Fruit fly (Drosophila melanogaster) whole organism, embryonic: Measurements from ENCODE around the gene Ogdh.
A peak's percentile ranks its signal among the peaks of the same experiment; 100 is the strongest.

Experiments used
- CG11696 ChIP-seq: fragments of 200-800 bp; sonication (Bioruptor generic); IDR thresholded peaks from 2 replicates; pipeline ENCODE4 v1.3.6; 2022; ENCODE audit warnings: missing biosample characterization, missing genetic modification characterization
- CG11723 ChIP-seq: fragments of 200-800 bp; sonication (Bioruptor generic); optimal IDR thresholded peaks from 2 replicates; lab custom pipeline; 2017; ENCODE audit warnings: missing biosample characterization, mild to moderate bottlenecking, missing genetic modification characterization
- CG12155 ChIP-seq: fragments of 200-800 bp; sonication (Bioruptor generic); optimal IDR thresholded peaks from 3 replicates; lab custom pipeline; 2016; ENCODE audit warnings: missing biosample characterization, missing genetic modification characterization
- CG12659 ChIP-seq: fragments of 200-800 bp; sonication (Bioruptor generic); optimal IDR thresholded peaks from 3 replicates; lab custom pipeline; 2017; ENCODE audit warnings: mild to moderate bottlenecking, missing biosample characterization, missing genetic modification reagents, missing genetic modification characterization
- CG14965 ChIP-seq: fragments of 200-800 bp; sonication (Bioruptor generic); optimal IDR thresholded peaks from 2 replicates; lab custom pipeline; 2016; ENCODE audit warnings: missing biosample characterization, missing genetic modification characterization, borderline replicate concordance
- CG17612 ChIP-seq: fragments of 200-800 bp; sonication (Bioruptor generic); IDR thresholded peaks from 2 replicates; pipeline ENCODE4 v1.3.6; 2022; ENCODE audit warnings: missing biosample characterization, missing genetic modification characterization
- CG2120 ChIP-seq: fragments of 200-800 bp; sonication (Bioruptor generic); optimal IDR thresholded peaks from 3 replicates; lab custom pipeline; 2016; ENCODE audit warnings: missing biosample characterization, missing genetic modification characterization
- CG32532 ChIP-seq: fragments of 200-800 bp; sonication (Bioruptor generic); IDR thresholded peaks from 2 replicates; pipeline ENCODE4 v1.3.6; 2022; ENCODE audit warnings: missing biosample characterization, missing genetic modification characterization
- CG3847 ChIP-seq: fragments of 200-800 bp; sonication (Bioruptor generic); IDR thresholded peaks from 2 replicates; pipeline ENCODE4 v1.3.6; 2022; ENCODE audit warnings: missing biosample characterization, missing genetic modification characterization
- CG6175 ChIP-seq: fragments of 200-800 bp; sonication (Bioruptor generic); IDR thresholded peaks from 3 replicates; pipeline ENCODE4 v1.3.6; 2022; ENCODE audit warnings: missing biosample characterization, missing genetic modification characterization
- CG7786 ChIP-seq: fragments of 200-800 bp; sonication (Bioruptor generic); optimal IDR thresholded peaks from 2 replicates; lab custom pipeline; 2016; ENCODE audit warnings: missing biosample characterization, missing genetic modification characterization
- CG8765 ChIP-seq: fragments of 200-800 bp; sonication (Bioruptor generic); IDR thresholded peaks from 2 replicates; pipeline ENCODE4 v1.3.6; 2022; ENCODE audit warnings: missing biosample characterization, missing genetic modification characterization
- CG9609 ChIP-seq: fragments of 200-800 bp; sonication (Bioruptor generic); optimal IDR thresholded peaks from 3 replicates; lab custom pipeline; 2016; ENCODE audit warnings: missing biosample characterization, missing genetic modification characterization
- CHES-1-like ChIP-seq: fragments of 200-800 bp; sonication (Bioruptor generic); optimal IDR thresholded peaks from 2 replicates; lab custom pipeline; 2016; ENCODE audit warnings: missing biosample characterization, missing genetic modification characterization
- CkIIα-i1 ChIP-seq: fragments of 200-800 bp; sonication (Bioruptor generic); IDR thresholded peaks from 2 replicates; pipeline ENCODE4 v1.3.6; 2022; ENCODE audit warnings: missing biosample characterization, missing genetic modification characterization
- CoRest ChIP-seq: fragments of 200-800 bp; sonication (Bioruptor generic); optimal IDR thresholded peaks from 3 replicates; lab custom pipeline; 2018; ENCODE audit warnings: missing biosample characterization, mild to moderate bottlenecking, missing genetic modification characterization, moderate library complexity
- CrebB ChIP-seq: fragments of 200-800 bp; sonication (Bioruptor generic); optimal IDR thresholded peaks from 3 replicates; lab custom pipeline; 2018; ENCODE audit warnings: missing biosample characterization, mild to moderate bottlenecking, missing genetic modification characterization
- Dek ChIP-seq: fragments of 200-800 bp; sonication (Bioruptor generic); optimal IDR thresholded peaks from 3 replicates; lab custom pipeline; 2019; ENCODE audit warnings: missing biosample characterization, mild to moderate bottlenecking, missing genetic modification characterization, moderate library complexity
- Dref ChIP-seq: fragments of 200-800 bp; sonication (Bioruptor generic); IDR thresholded peaks from 2 replicates; pipeline ENCODE4 v1.3.6; 2022; ENCODE audit warnings: missing biosample characterization, missing genetic modification characterization
- E2f2 ChIP-seq: fragments of 200-800 bp; sonication (Bioruptor generic); IDR thresholded peaks from 2 replicates; pipeline ENCODE4 v1.3.6; 2022; ENCODE audit warnings: missing biosample characterization, missing genetic modification characterization
- Elba2 ChIP-seq: fragments of 200-800 bp; sonication (Bioruptor generic); optimal IDR thresholded peaks from 3 replicates; lab custom pipeline; 2016; ENCODE audit warnings: missing biosample characterization, missing genetic modification characterization
- Hey ChIP-seq: fragments of 200-800 bp; sonication (Bioruptor generic); optimal IDR thresholded peaks from 3 replicates; lab custom pipeline; 2018; ENCODE audit warnings: missing biosample characterization, mild to moderate bottlenecking, missing genetic modification characterization
- Med ChIP-seq: fragments of 200-800 bp; sonication (Bioruptor generic); peaks from one replicate; lab custom pipeline; 2016; ENCODE audit warnings: missing biosample characterization, missing genetic modification characterization, mild to moderate bottlenecking, inconsistent platforms, moderate library complexity
- Myb ChIP-seq: fragments of 200-800 bp; sonication (Bioruptor generic); optimal IDR thresholded peaks from 2 replicates; lab custom pipeline; 2016; ENCODE audit warnings: missing biosample characterization, missing genetic modification characterization
- NFAT ChIP-seq: fragments of 200-800 bp; sonication (Bioruptor generic); IDR thresholded peaks from 2 replicates; pipeline ENCODE4 v1.3.6; 2022; ENCODE audit warnings: missing biosample characterization, missing genetic modification characterization
- Pdp1 ChIP-seq, 2 experiments: fragments of 200-800 bp; sonication (Bioruptor generic); optimal IDR thresholded peaks; 3 replicates each; lab custom pipeline; 2016; ENCODE audit warnings: missing biosample characterization in 2 of 2, missing genetic modification characterization in 2 of 2, mild to moderate bottlenecking in 1 of 2, moderate library complexity in 1 of 2
- Scr ChIP-seq: fragments of 200-800 bp; sonication (Bioruptor generic); IDR thresholded peaks from 2 replicates; pipeline ENCODE4 v1.3.6; 2022; ENCODE audit warnings: missing biosample characterization, missing genetic modification characterization; ENCODE audit not compliant: partially characterized antibody
- Trl ChIP-seq, 3 experiments: fragments of >200 bp in 2 of 3; fragments of 200-800 bp in 1 of 3; sonication (Bioruptor generic) in 1 of 3; optimal IDR thresholded peaks; 2 replicates in 1 of 3; 3 replicates in 2 of 3; lab custom pipeline; 2016 to 2017; ENCODE audit warnings: missing biosample characterization in 1 of 3, missing genetic modification characterization in 1 of 3
- ase ChIP-seq: fragments of 200-800 bp; sonication (Bioruptor generic); IDR thresholded peaks from 3 replicates; pipeline ENCODE4 v1.3.6; 2022; ENCODE audit warnings: missing biosample characterization, missing genetic modification characterization
- bowl ChIP-seq: fragments of 200-800 bp; sonication (Bioruptor generic); IDR thresholded peaks from 2 replicates; pipeline ENCODE4 v1.3.6; 2022; ENCODE audit warnings: missing biosample characterization, missing genetic modification characterization
- chinmo ChIP-seq: fragments of 200-800 bp; sonication (Bioruptor generic); IDR thresholded peaks from 4 replicates; pipeline ENCODE4 v1.3.6; 2022; ENCODE audit warnings: missing biosample characterization, missing genetic modification characterization; ENCODE audit not compliant: partially characterized antibody
- cwo ChIP-seq: fragments of 200-800 bp; sonication (Bioruptor generic); optimal IDR thresholded peaks from 3 replicates; lab custom pipeline; 2017; ENCODE audit warnings: missing biosample characterization, missing genetic modification characterization, mild to moderate bottlenecking, moderate library complexity, missing genetic modification reagents
- dmrt11E ChIP-seq: fragments of 200-800 bp; sonication (Bioruptor generic); optimal IDR thresholded peaks from 3 replicates; lab custom pipeline; 2018; ENCODE audit warnings: missing biosample characterization, mild to moderate bottlenecking, missing genetic modification characterization, moderate library complexity
- gcm2 ChIP-seq: fragments of 200-800 bp; sonication (Bioruptor generic); optimal IDR thresholded peaks from 2 replicates; lab custom pipeline; 2016; ENCODE audit warnings: missing biosample characterization, missing genetic modification characterization
- grau ChIP-seq: fragments of 200-800 bp; optimal IDR thresholded peaks from 3 replicates; lab custom pipeline; 2019; ENCODE audit warnings: missing biosample characterization, mild to moderate bottlenecking, missing genetic modification characterization, moderate library complexity
- hb ChIP-seq: fragments of 200-800 bp; sonication (Bioruptor generic); IDR thresholded peaks from 3 replicates; pipeline ENCODE4 v1.3.6; 2022; ENCODE audit warnings: missing biosample characterization, missing genetic modification characterization; ENCODE audit not compliant: partially characterized antibody
- hkb ChIP-seq, 2 experiments: fragments of 200-800 bp in 1 of 2; fragments of >200 bp in 1 of 2; sonication (Bioruptor generic) in 1 of 2; IDR thresholded peaks in 1 of 2; optimal IDR thresholded peaks in 1 of 2; 2 replicates each; pipeline versions ENCODE4 v1.3.6 to Lab custom; 2017 to 2022; ENCODE audit warnings: missing biosample characterization in 1 of 2, missing genetic modification characterization in 1 of 2
- lab ChIP-seq: fragments of 200-800 bp; sonication (Bioruptor generic); optimal IDR thresholded peaks from 3 replicates; lab custom pipeline; 2017; ENCODE audit warnings: missing biosample characterization, missing genetic modification characterization, mild to moderate bottlenecking, moderate library complexity, missing genetic modification reagents
- org-1 ChIP-seq: fragments of 200-800 bp; sonication (Bioruptor generic); optimal IDR thresholded peaks from 2 replicates; lab custom pipeline; 2017; ENCODE audit warnings: missing biosample characterization, missing genetic modification characterization
- row ChIP-seq: fragments of 200-800 bp; sonication (Bioruptor generic); IDR thresholded peaks from 3 replicates; pipeline ENCODE4 v1.3.6; 2022; ENCODE audit warnings: missing biosample characterization, missing genetic modification characterization
- wor ChIP-seq: fragments of 200-800 bp; sonication (Bioruptor generic); IDR thresholded peaks from 2 replicates; pipeline ENCODE4 v1.3.6; 2022; ENCODE audit warnings: missing biosample characterization, missing genetic modification characterization
- zen ChIP-seq: fragments of 200-800 bp; sonication (Bioruptor generic); optimal IDR thresholded peaks from 3 replicates; lab custom pipeline; 2018; ENCODE audit warnings: missing biosample characterization, mild to moderate bottlenecking, missing genetic modification characterization, moderate library complexity
- zen2 ChIP-seq: fragments of 200-800 bp; sonication (Bioruptor generic); IDR thresholded peaks from 3 replicates; pipeline ENCODE4 v1.3.6; 2022; ENCODE audit warnings: missing biosample characterization, missing genetic modification characterization; ENCODE audit not compliant: partially characterized antibody

The Ogdh gene

DNA sequence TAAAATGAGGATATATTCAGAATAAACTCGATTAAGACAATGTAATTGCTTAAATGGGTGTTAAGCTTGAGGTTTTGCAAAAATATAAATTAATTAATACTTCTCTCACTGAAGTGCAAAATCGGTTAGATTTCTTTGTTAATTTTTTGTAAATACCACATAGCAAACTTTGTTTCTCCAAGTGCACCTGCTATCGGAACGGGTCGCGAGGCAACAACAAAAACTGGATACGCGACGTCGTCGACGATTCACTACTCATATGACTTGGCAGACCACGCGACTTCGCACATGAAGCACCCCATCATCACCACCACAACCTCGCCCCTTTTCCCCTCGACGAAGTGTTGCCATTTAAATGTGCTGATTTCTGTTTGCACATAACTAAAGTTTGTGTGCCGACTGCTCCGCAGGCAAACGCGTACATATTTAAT, 52.4 kb downstream of the Ogdh start (continued):
- no peak for TF ChIP-seq bowl (GFP tag; lab: Robert Waterston, UW)
- no peak for TF ChIP-seq Elba2 (GFP tag; lab: Kevin White, UChicago)
- no peak for TF ChIP-seq zen
- no peak for TF ChIP-seq Trl (optimal IDR thresholded peaks at IDR 0.05; lab: Kevin White, UChicago)
- no peak for TF ChIP-seq Trl (GFP tag; optimal IDR thresholded peaks at IDR 0.05; lab: Kevin White, UChicago)
- peak; percentile 26; the same call in 1 of the 2 replicates for TF ChIP-seq E2f2 (GFP tag; lab: Robert Waterston, UW)
- peak; percentile 28 for TF ChIP-seq Hey (tag; lab: Kevin White, UChicago)
- TF ChIP-seq Dref (GFP tag; lab: Robert Waterston, UW): no peak
- peak; percentile 11 for TF ChIP-seq CG12659
- TF ChIP-seq CG14965: no peak
- no peak for TF ChIP-seq CG9609 (GFP tag; lab: Kevin White, UChicago)
- no peak for TF ChIP-seq wor (GFP tag; lab: Robert Waterston, UW)
- no peak for TF ChIP-seq zen2 (GFP tag; lab: Robert Waterston, UW)
- TF ChIP-seq hkb (optimal IDR thresholded peaks at IDR 0.05; lab: Kevin White, UChicago): no peak
- peak; percentile 44; the same call in 1 of the 2 replicates for TF ChIP-seq hkb (GFP tag; IDR thresholded peaks at IDR 0.05; lab: Robert Waterston, UW)
- TF ChIP-seq Scr (GFP tag; lab: Robert Waterston, UW): no peak
- TF ChIP-seq org-1: peak; percentile 7
- TF ChIP-seq CoRest (tag; lab: Kevin White, UChicago): peak; percentile 38
- peak; percentile 32; the same call in 1 of the 2 replicates for TF ChIP-seq NFAT (GFP tag; lab: Robert Waterston, UW)
- TF ChIP-seq hb (GFP tag; lab: Robert Waterston, UW): no peak
- TF ChIP-seq CG12155: peak; percentile 9
- TF ChIP-seq grau (tag; lab: Kevin White, UChicago): peak; percentile 46
- TF ChIP-seq gcm2 (GFP tag; lab: Kevin White, UChicago): no peak
- TF ChIP-seq CG2120 (GFP tag; lab: Kevin White, UChicago): peak; percentile 31
- TF ChIP-seq CG7786 (GFP tag; lab: Kevin White, UChicago): no peak

DNA sequence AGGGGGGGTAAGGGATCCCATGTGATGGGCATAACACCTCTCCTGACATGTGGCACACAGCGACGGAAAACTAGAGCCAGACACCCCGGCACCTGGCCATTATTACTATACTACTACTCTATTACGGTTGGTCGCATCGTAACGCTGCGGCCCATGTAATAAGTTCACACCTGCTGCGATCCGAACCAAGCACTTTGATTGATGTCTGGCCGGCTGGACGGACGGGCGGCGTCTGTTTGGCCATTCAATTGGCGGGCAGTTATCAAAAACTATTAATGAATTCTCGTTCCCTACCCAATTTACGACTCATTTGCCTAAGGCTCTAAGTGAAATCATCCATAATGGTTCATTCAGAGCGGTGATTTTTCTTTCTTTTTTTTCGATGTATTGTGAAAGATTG, 52.9 kb downstream of the Ogdh start:
- TF ChIP-seq CHES-1-like (GFP tag; lab: Kevin White, UChicago): no peak
- TF ChIP-seq CkIIα-i1 (GFP tag; lab: Robert Waterston, UW): no peak
- no peak for TF ChIP-seq row (GFP tag; lab: Robert Waterston, UW)
- TF ChIP-seq Dek (tag; lab: Kevin White, UChicago): no peak
- no peak for TF ChIP-seq CG32532 (GFP tag; lab: Robert Waterston, UW)
- no peak for TF ChIP-seq CrebB (tag; lab: Kevin White, UChicago)
- peak; percentile 50 for TF ChIP-seq Med (GFP tag; lab: Kevin White, UChicago)
- TF ChIP-seq cwo (GFP tag; lab: Kevin White, UChicago): peak; percentile 42
- peak in 1 of 2 experiments; percentile 8 for TF ChIP-seq Pdp1 (GFP tag; optimal IDR thresholded peaks at IDR 0.05; lab: Kevin White, UChicago)
- TF ChIP-seq CG6175 (GFP tag; lab: Robert Waterston, UW): 0 out of 3 replicates have a peak, but pooled peaks have one; percentile 2
- no peak for TF ChIP-seq dmrt11E (tag; lab: Kevin White, UChicago)
- TF ChIP-seq CG3847: no peak
- TF ChIP-seq CG11696: no peak
- no peak for TF ChIP-seq ase (GFP tag; lab: Robert Waterston, UW)
- TF ChIP-seq CG17612: no peak
- TF ChIP-seq Myb (GFP tag; lab: Kevin White, UChicago): no peak
- no peak for TF ChIP-seq CG8765 (GFP tag; lab: Robert Waterston, UW)
- 0 out of 4 replicates have a peak, but pooled peaks have one; percentile 29 for TF ChIP-seq chinmo (GFP tag; lab: Robert Waterston, UW)
- peak; percentile 62 for TF ChIP-seq lab (GFP tag; lab: Kevin White, UChicago)
- TF ChIP-seq CG11723 (GFP tag; lab: Kevin White, UChicago): no peak
